Worm (Caenorhabditis elegans) whole organism, mixed stage, embryonic: ENCODE results near the gene mec-12.

Source experiments
- M03D4.4 ChIP-seq: sonication (generic microtip); optimal IDR thresholded peaks from 2 replicates; lab custom pipeline; 2017; ENCODE audit warnings: mild to moderate bottlenecking, missing genetic modification characterization, missing compliant biosample characterization
- bed-3 ChIP-seq: fragments of 200-800 bp; sonication (Bioruptor generic); optimal IDR thresholded peaks from 3 replicates; lab custom pipeline; 2018; ENCODE audit warnings: mild to moderate bottlenecking, missing genetic modification characterization, moderate library complexity, missing compliant biosample characterization
- blmp-1 ChIP-seq: fragments of 150-350 bp; optimal IDR thresholded peaks from 2 replicates; lab custom pipeline; 2014; ENCODE audit warnings: missing biosample characterization, missing genetic modification characterization
- ceh-39 ChIP-seq: fragments of 150-350 bp; optimal IDR thresholded peaks from 2 replicates; lab custom pipeline; 2014; ENCODE audit warnings: missing biosample characterization, missing genetic modification characterization
- ceh-43 ChIP-seq: fragments of 200-800 bp; sonication (Bioruptor generic); optimal IDR thresholded peaks from 2 replicates; lab custom pipeline; 2018; ENCODE audit warnings: mild to moderate bottlenecking, missing genetic modification characterization, moderate library complexity, missing compliant biosample characterization
- ceh-83 ChIP-seq: fragments of 200-800 bp; sonication (Bioruptor generic); optimal IDR thresholded peaks from 2 replicates; lab custom pipeline; 2018; ENCODE audit warnings: mild to moderate bottlenecking, missing genetic modification characterization, missing compliant biosample characterization
- ces-1 ChIP-seq: fragments of 150-350 bp; optimal IDR thresholded peaks from 2 replicates; lab custom pipeline; 2014; ENCODE audit warnings: missing biosample characterization, missing genetic modification reagents, missing genetic modification characterization
- cnd-1 ChIP-seq: fragments of 200-800 bp; sonication (Bioruptor generic); optimal IDR thresholded peaks from 2 replicates; lab custom pipeline; 2018; ENCODE audit warnings: mild to moderate bottlenecking, missing genetic modification characterization, missing compliant biosample characterization
- drap-1 ChIP-seq: fragments of 200-800 bp; sonication (Bioruptor generic); optimal IDR thresholded peaks from 3 replicates; lab custom pipeline; 2018; ENCODE audit warnings: mild to moderate bottlenecking, missing genetic modification characterization, missing compliant biosample characterization
- elt-1 ChIP-seq: sonication (generic microtip); optimal IDR thresholded peaks from 2 replicates; lab custom pipeline; 2017; ENCODE audit warnings: missing genetic modification characterization, mild to moderate bottlenecking, missing compliant biosample characterization, antibody characterized with exemption, moderate library complexity, borderline replicate concordance; ENCODE audit not compliant: insufficient read depth
- elt-3 ChIP-seq: fragments of 150-350 bp; optimal IDR thresholded peaks from 2 replicates; lab custom pipeline; 2014; ENCODE audit warnings: missing biosample characterization, missing genetic modification characterization
- flh-1 ChIP-seq: fragments of 200-800 bp; sonication (Bioruptor generic); optimal IDR thresholded peaks from 2 replicates; lab custom pipeline; 2018; ENCODE audit warnings: mild to moderate bottlenecking, missing genetic modification characterization, moderate library complexity, missing compliant biosample characterization
- ham-2 ChIP-seq: fragments of 200-800 bp; sonication (Bioruptor generic); optimal IDR thresholded peaks from 2 replicates; lab custom pipeline; 2018; ENCODE audit warnings: mild to moderate bottlenecking, missing genetic modification characterization, missing compliant biosample characterization
- lin-13 ChIP-seq: fragments of 150-350 bp; optimal IDR thresholded peaks from 2 replicates; lab custom pipeline; 2014; ENCODE audit warnings: missing biosample characterization, missing genetic modification characterization
- lin-32 ChIP-seq: fragments of 200-800 bp; sonication (Bioruptor generic); optimal IDR thresholded peaks from 2 replicates; lab custom pipeline; 2018; ENCODE audit warnings: mild to moderate bottlenecking, missing genetic modification characterization, missing compliant biosample characterization
- lsy-2 ChIP-seq: fragments of 150-350 bp; optimal IDR thresholded peaks from 2 replicates; lab custom pipeline; 2014; ENCODE audit warnings: missing biosample characterization, missing genetic modification characterization
- mab-5 ChIP-seq: fragments of 150-350 bp; optimal IDR thresholded peaks from 2 replicates; lab custom pipeline; 2014; ENCODE audit warnings: missing biosample characterization, missing genetic modification characterization
- mep-1 ChIP-seq: fragments of 150-350 bp; optimal IDR thresholded peaks from 2 replicates; lab custom pipeline; 2017; ENCODE audit warnings: missing biosample characterization, missing genetic modification reagents, missing genetic modification characterization, inconsistent platforms
- mls-2 ChIP-seq: sonication (generic microtip); optimal IDR thresholded peaks from 2 replicates; lab custom pipeline; 2016; ENCODE audit warnings: mild to moderate bottlenecking, missing genetic modification characterization, moderate library complexity, missing compliant biosample characterization
- nhr-12 ChIP-seq: fragments of 150-350 bp; optimal IDR thresholded peaks from 2 replicates; lab custom pipeline; 2014; ENCODE audit warnings: missing biosample characterization, missing genetic modification characterization
- nhr-2 ChIP-seq: fragments of 150-350 bp; optimal IDR thresholded peaks from 2 replicates; lab custom pipeline; 2014; ENCODE audit warnings: missing biosample characterization, missing genetic modification characterization
- nhr-237 ChIP-seq: fragments of 150-350 bp; optimal IDR thresholded peaks from 2 replicates; lab custom pipeline; 2014; ENCODE audit warnings: missing biosample characterization, missing genetic modification characterization
- nhr-28 ChIP-seq: fragments of 150-350 bp; optimal IDR thresholded peaks from 2 replicates; lab custom pipeline; 2014; ENCODE audit warnings: missing biosample characterization, missing genetic modification characterization
- nhr-76 ChIP-seq: sonication (generic microtip); optimal IDR thresholded peaks from 2 replicates; lab custom pipeline; 2017; ENCODE audit warnings: missing biosample characterization, missing genetic modification characterization
- pha-4 ChIP-seq: fragments of 150-350 bp; optimal IDR thresholded peaks from 2 replicates; lab custom pipeline; 2018; ENCODE audit warnings: missing biosample characterization, missing genetic modification reagents, missing genetic modification characterization
- sem-2 ChIP-seq: fragments of 200-800 bp; sonication (Bioruptor generic); optimal IDR thresholded peaks from 2 replicates; lab custom pipeline; 2018; ENCODE audit warnings: mild to moderate bottlenecking, missing genetic modification characterization, missing compliant biosample characterization
- tbx-8 ChIP-seq: fragments of 200-800 bp; sonication (Bioruptor generic); optimal IDR thresholded peaks from 2 replicates; lab custom pipeline; 2018; ENCODE audit warnings: mild to moderate bottlenecking, missing genetic modification characterization, moderate library complexity, missing compliant biosample characterization
- unc-39 ChIP-seq: fragments of 150-350 bp; optimal IDR thresholded peaks from 2 replicates; lab custom pipeline; 2014; ENCODE audit warnings: missing biosample characterization, missing genetic modification characterization
- zip-8 ChIP-seq: fragments of 150-350 bp; optimal IDR thresholded peaks from 2 replicates; lab custom pipeline; 2014; ENCODE audit warnings: missing biosample characterization, missing genetic modification characterization

The mec-12 gene

ce11 chrIII:3152848-3153247, 13.8 kb upstream of the mec-12 start, which contains the start of gene C44B11.6:
TSS of gene C44B11.6 (plus strand) at chrIII:3153148.
- TF ChIP-seq lin-13 (tag; lab: Kevin White, UChicago) (no peak), mep-1 (no peak), nhr-76 (tag; lab: Kevin White, UChicago) (no peak), nhr-237 (no peak), nhr-28 (tag; lab: Kevin White, UChicago) (no peak)

- TF ChIP-seq nhr-237 (no peak), tbx-8 (GFP tag; lab: Kevin White, UChicago) (no peak), nhr-76 (tag; lab: Kevin White, UChicago) (no peak), ces-1 (GFP tag; lab: Kevin White, UChicago) (no peak), elt-1 (no peak), ham-2 (GFP tag; lab: Kevin White, UChicago) (no peak), ceh-43 (GFP tag; lab: Kevin White, UChicago) (no peak), bed-3 (GFP tag; lab: Kevin White, UChicago) (no peak), sem-2 (GFP tag; lab: Kevin White, UChicago) (no peak), zip-8 (no peak), nhr-2 (no peak), lin-32 (no peak), M03D4.4 (tag; lab: Kevin White, UChicago) (no peak), lsy-2 (tag; lab: Kevin White, UChicago) (no peak), drap-1 (GFP tag; lab: Kevin White, UChicago) (no peak), nhr-12 (no peak)
These were observed 4.6 kb upstream of the mec-12 start, which contains the start of gene C44B11.4 for ce11 chrIII:3143657-3144056. TSS of gene C44B11.4 (minus strand) at chrIII:3143757.

ce11 chrIII:3142078-3142477, 3.0 kb upstream of the mec-12 start:
- TF ChIP-seq nhr-12 (no peak), mls-2 (tag; lab: Kevin White, UChicago) (no peak), bed-3 (GFP tag; lab: Kevin White, UChicago) (no peak), nhr-76 (tag; lab: Kevin White, UChicago) (no peak), ham-2 (GFP tag; lab: Kevin White, UChicago) (no peak), flh-1 (GFP tag; lab: Kevin White, UChicago) (no peak), zip-8 (no peak)

ce11 chrIII:3140227-3140626, 1.2 kb upstream of the mec-12 start:
- no peak for TF ChIP-seq elt-3
- TF ChIP-seq lsy-2 (tag; lab: Kevin White, UChicago) = peak; percentile 62
- TF ChIP-seq bed-3 (GFP tag; lab: Kevin White, UChicago) = no peak
- TF ChIP-seq ceh-39 = no peak

ce11 chrIII:3138087-3138486, 947 bp downstream of the mec-12 start:
- peak; percentile 51 for TF ChIP-seq ces-1 (GFP tag; lab: Kevin White, UChicago)
- no peak for TF ChIP-seq cnd-1 (tag; lab: Kevin White, UChicago)
- TF ChIP-seq, all 35 proteins: peak for 1

ce11 chrIII:3136325-3137001, 2.6 kb downstream of the mec-12 start:
- peak; percentile 98 for TF ChIP-seq ces-1 (GFP tag; lab: Kevin White, UChicago)
- no peak for TF ChIP-seq zip-8

- no peak for TF ChIP-seq mab-5 (tag; lab: Kevin White, UChicago)
- TF ChIP-seq ceh-83 (GFP tag; lab: Kevin White, UChicago) = no peak
- no peak for TF ChIP-seq bed-3 (GFP tag; lab: Kevin White, UChicago)
- no peak for TF ChIP-seq pha-4 (tag; lab: Kevin White, UChicago)
- no peak for TF ChIP-seq unc-39 (tag; lab: Kevin White, UChicago)
- TF ChIP-seq cnd-1 (tag; lab: Kevin White, UChicago) = no peak
- TF ChIP-seq mep-1 = no peak
- TF ChIP-seq nhr-2 = no peak
- no peak for TF ChIP-seq blmp-1
- TF ChIP-seq flh-1 (GFP tag; lab: Kevin White, UChicago) = no peak
- TF ChIP-seq nhr-28 (tag; lab: Kevin White, UChicago) = no peak
- no peak for TF ChIP-seq lin-13 (tag; lab: Kevin White, UChicago)
- no peak for TF ChIP-seq mls-2 (tag; lab: Kevin White, UChicago)
- no peak for TF ChIP-seq zip-8
These were observed 10.0 kb downstream of the mec-12 start, which contains the start of gene Y53G8B.1 for ce11 chrIII:3129036-3129435. TSS of gene Y53G8B.1 (plus strand) at chrIII:3129277.
